Worm (Caenorhabditis elegans) whole organism, young adult: ENCODE data around the gene ugt-12.

Experiments
- B0035.1 ChIP-seq: sonication (generic microtip); optimal IDR thresholded peaks from 2 replicates; lab custom pipeline; 2016; ENCODE audit warnings: missing genetic modification characterization, mild to moderate bottlenecking, missing compliant biosample characterization, missing genotype, missing genetic modification reagents
- B0261.1 ChIP-seq: sonication (generic microtip); optimal IDR thresholded peaks from 2 replicates; lab custom pipeline; 2016; ENCODE audit warnings: mild to moderate bottlenecking, missing genetic modification characterization, moderate library complexity, missing compliant biosample characterization
- C06A6.2 ChIP-seq: fragments of 200-800 bp; sonication (Bioruptor generic); conservative IDR thresholded peaks from 2 replicates; pipeline ENCODE4 v1.3.6; 2022; ENCODE audit warnings: missing genetic modification characterization, missing compliant biosample characterization
- F37B4.10 ChIP-seq: fragments of 200-800 bp; sonication (Bioruptor generic); IDR thresholded peaks from 2 replicates; pipeline ENCODE4 v1.3.6; 2022; ENCODE audit warnings: missing genetic modification characterization, missing compliant biosample characterization
- F52B5.7 ChIP-seq: sonication (generic microtip); optimal IDR thresholded peaks from 2 replicates; lab custom pipeline; 2016; ENCODE audit warnings: mild to moderate bottlenecking, missing genetic modification characterization, missing compliant biosample characterization
- F57C9.4 ChIP-seq: sonication (generic microtip); optimal IDR thresholded peaks from 2 replicates; lab custom pipeline; 2017; ENCODE audit warnings: mild to moderate bottlenecking, missing genetic modification characterization, missing compliant biosample characterization
- Y56A3A.18 ChIP-seq: fragments of 200-800 bp; sonication (Bioruptor generic); IDR thresholded peaks from 2 replicates; pipeline ENCODE4 v1.3.6; 2022; ENCODE audit warnings: missing genetic modification reagents, missing genetic modification characterization, missing compliant biosample characterization
- Y79H2A.3 ChIP-seq: fragments of 200-800 bp; sonication (Bioruptor generic); conservative IDR thresholded peaks from 2 replicates; pipeline ENCODE4 v1.3.6; 2022; ENCODE audit warnings: missing genetic modification reagents, missing genetic modification characterization, missing compliant biosample characterization
- aptf-2 ChIP-seq: fragments of 200-800 bp; sonication (Bioruptor generic); conservative IDR thresholded peaks from 2 replicates; pipeline ENCODE4 v1.3.6; 2022; ENCODE audit warnings: missing genetic modification reagents, missing genetic modification characterization, missing compliant biosample characterization
- attf-5 ChIP-seq: fragments of 200-800 bp; sonication (Bioruptor generic); optimal IDR thresholded peaks from 2 replicates; lab custom pipeline; 2018; ENCODE audit warnings: mild to moderate bottlenecking, missing genetic modification characterization, missing compliant biosample characterization
- ccch-3 ChIP-seq: fragments of 200-800 bp; sonication (Bioruptor generic); optimal IDR thresholded peaks from 2 replicates; lab custom pipeline; 2018; ENCODE audit warnings: mild to moderate bottlenecking, missing genetic modification characterization, missing compliant biosample characterization
- cebp-1 ChIP-seq, 2 experiments: fragments of 200-800 bp in 1 of 2; sonication (Bioruptor generic) in 1 of 2; sonication (generic microtip) in 1 of 2; IDR thresholded peaks in 1 of 2; optimal IDR thresholded peaks in 1 of 2; 2 replicates each; pipeline versions ENCODE4 v1.3.6 to Lab custom; 2017 to 2022; ENCODE audit warnings: missing compliant biosample characterization in 2 of 2, missing genetic modification characterization in 2 of 2, mild to moderate bottlenecking in 1 of 2, missing genetic modification reagents in 1 of 2, moderate library complexity in 1 of 2
- ceh-27 ChIP-seq: fragments of 200-800 bp; sonication (Bioruptor generic); optimal IDR thresholded peaks from 2 replicates; lab custom pipeline; 2018; ENCODE audit warnings: mild to moderate bottlenecking, missing genetic modification characterization, moderate library complexity, missing compliant biosample characterization
- efl-1 ChIP-seq: fragments of 150-350 bp; optimal IDR thresholded peaks from 2 replicates; lab custom pipeline; 2014; ENCODE audit warnings: missing biosample characterization, missing genetic modification reagents, missing genetic modification characterization
- egl-18 ChIP-seq: fragments of 200-800 bp; sonication (Bioruptor generic); IDR thresholded peaks from 2 replicates; pipeline ENCODE4 v1.3.6; 2022; ENCODE audit warnings: missing genetic modification reagents, missing genetic modification characterization, missing compliant biosample characterization
- egrh-3 ChIP-seq: fragments of 200-800 bp; sonication (Bioruptor generic); IDR thresholded peaks from 2 replicates; pipeline ENCODE4 v1.3.6; 2022; ENCODE audit warnings: missing genetic modification reagents, missing genetic modification characterization, missing compliant biosample characterization
- fkh-3 ChIP-seq: sonication (generic microtip); optimal IDR thresholded peaks from 2 replicates; lab custom pipeline; 2016; ENCODE audit warnings: mild to moderate bottlenecking, missing genetic modification characterization, missing compliant biosample characterization
- gei-17 ChIP-seq: fragments of 200-800 bp; sonication (Bioruptor generic); optimal IDR thresholded peaks from 2 replicates; lab custom pipeline; 2018; ENCODE audit warnings: mild to moderate bottlenecking, missing genetic modification characterization, missing compliant biosample characterization
- him-1 ChIP-seq: sonication (generic microtip); optimal IDR thresholded peaks from 2 replicates; lab custom pipeline; 2016; ENCODE audit warnings: missing genotype, missing genetic modification reagents, missing genetic modification characterization, missing compliant biosample characterization
- hlh-12 ChIP-seq: sonication (generic microtip); optimal IDR thresholded peaks from 2 replicates; lab custom pipeline; 2016; ENCODE audit warnings: missing genetic modification characterization, missing compliant biosample characterization
- hlh-26 ChIP-seq: fragments of 200-800 bp; sonication (Bioruptor generic); conservative IDR thresholded peaks from 2 replicates; pipeline ENCODE4 v1.3.6; 2022; ENCODE audit warnings: missing genetic modification reagents, missing genetic modification characterization, missing compliant biosample characterization
- hmg-1.2 ChIP-seq: fragments of 200-800 bp; sonication (Bioruptor generic); IDR thresholded peaks from 2 replicates; pipeline ENCODE4 v1.3.6; 2022; ENCODE audit warnings: missing genetic modification reagents, missing genetic modification characterization, missing compliant biosample characterization
- hsf-1 ChIP-seq: fragments of 200-800 bp; sonication (Bioruptor generic); IDR thresholded peaks from 2 replicates; pipeline ENCODE4 v1.3.6; 2022; ENCODE audit warnings: missing genetic modification reagents, missing genetic modification characterization, missing compliant biosample characterization
- let-526 ChIP-seq: fragments of 200-800 bp; sonication (Bioruptor generic); IDR thresholded peaks from 2 replicates; pipeline ENCODE4 v1.3.6; 2022; ENCODE audit warnings: missing genetic modification reagents, missing genetic modification characterization, missing compliant biosample characterization
- let-607 ChIP-seq, 2 experiments: fragments of 200-800 bp in 1 of 2; sonication (Bioruptor generic) in 1 of 2; sonication (generic microtip) in 1 of 2; optimal IDR thresholded peaks; 2 replicates each; lab custom pipeline; 2016 to 2018; ENCODE audit warnings: mild to moderate bottlenecking in 2 of 2, missing compliant biosample characterization in 2 of 2, missing genetic modification characterization in 2 of 2, moderate library complexity in 2 of 2, missing genotype in 1 of 2
- lin-26 ChIP-seq: fragments of 200-800 bp; sonication (Bioruptor generic); IDR thresholded peaks from 2 replicates; pipeline ENCODE4 v1.3.6; 2022; ENCODE audit warnings: missing genetic modification reagents, missing genetic modification characterization, missing compliant biosample characterization
- lin-35 ChIP-seq, 3 experiments: fragments of 150-350 bp in 2 of 3; sonication (generic microtip) in 1 of 3; optimal IDR thresholded peaks; 2 replicates each; lab custom pipeline; 2014 to 2018; ENCODE audit warnings: missing biosample characterization in 3 of 3, missing genetic modification characterization in 3 of 3, missing genetic modification reagents in 3 of 3
- lin-54 ChIP-seq: fragments of 200-800 bp; sonication (Bioruptor generic); optimal IDR thresholded peaks from 2 replicates; lab custom pipeline; 2018; ENCODE audit warnings: mild to moderate bottlenecking, missing genetic modification characterization, missing compliant biosample characterization
- lir-1 ChIP-seq: fragments of 200-800 bp; sonication (Bioruptor generic); conservative IDR thresholded peaks from 2 replicates; pipeline ENCODE4 v1.3.6; 2022; ENCODE audit warnings: missing genetic modification reagents, missing genetic modification characterization, missing compliant biosample characterization
- lsy-27 ChIP-seq: sonication (generic microtip); optimal IDR thresholded peaks from 2 replicates; lab custom pipeline; 2017; ENCODE audit warnings: missing genetic modification characterization, mild to moderate bottlenecking, missing compliant biosample characterization, antibody characterized with exemption, missing genotype, borderline replicate concordance; ENCODE audit not compliant: insufficient read depth
- mcd-1 ChIP-seq: fragments of 200-800 bp; sonication (Bioruptor generic); IDR thresholded peaks from 2 replicates; pipeline ENCODE4 v1.3.6; 2022; ENCODE audit warnings: missing genetic modification reagents, missing genetic modification characterization, missing compliant biosample characterization
- mes-4 ChIP-seq: sonication (generic microtip); optimal IDR thresholded peaks from 2 replicates; lab custom pipeline; 2016; ENCODE audit warnings: missing genotype, missing genetic modification characterization, missing compliant biosample characterization
- mxl-1 ChIP-seq: sonication (generic microtip); optimal IDR thresholded peaks from 2 replicates; lab custom pipeline; 2016; ENCODE audit warnings: missing genetic modification characterization, missing compliant biosample characterization
- nfya-2 ChIP-seq: fragments of 200-800 bp; sonication (Bioruptor generic); IDR thresholded peaks from 2 replicates; pipeline ENCODE4 v1.3.6; 2022; ENCODE audit warnings: missing genetic modification reagents, missing genetic modification characterization, missing compliant biosample characterization
- nhr-179 ChIP-seq: sonication (generic microtip); optimal IDR thresholded peaks from 2 replicates; lab custom pipeline; 2016; ENCODE audit warnings: mild to moderate bottlenecking, missing genetic modification characterization, missing compliant biosample characterization
- nhr-80 ChIP-seq: sonication (generic microtip); optimal IDR thresholded peaks from 2 replicates; lab custom pipeline; 2016; ENCODE audit warnings: missing genetic modification characterization, missing compliant biosample characterization
- pbrm-1 ChIP-seq: fragments of 200-800 bp; sonication (Bioruptor generic); IDR thresholded peaks from 2 replicates; pipeline ENCODE4 v1.3.6; 2022; ENCODE audit warnings: missing genetic modification reagents, missing genetic modification characterization, missing compliant biosample characterization
- rcor-1 ChIP-seq: fragments of 200-800 bp; sonication (Bioruptor generic); IDR thresholded peaks from 2 replicates; pipeline ENCODE4 v1.3.6; 2022; ENCODE audit warnings: missing genetic modification reagents, missing genetic modification characterization, missing compliant biosample characterization
- sdz-38 ChIP-seq: sonication (generic microtip); optimal IDR thresholded peaks from 2 replicates; lab custom pipeline; 2016; ENCODE audit warnings: missing genotype, missing genetic modification characterization, missing compliant biosample characterization
- snpc-1.1 ChIP-seq: sonication (generic microtip); optimal IDR thresholded peaks from 2 replicates; lab custom pipeline; 2017; ENCODE audit warnings: missing genetic modification characterization, mild to moderate bottlenecking, missing compliant biosample characterization, antibody characterized with exemption, moderate library complexity, missing genotype, missing genetic modification reagents; ENCODE audit not compliant: insufficient read depth
- snpc-3.4 ChIP-seq: sonication (generic microtip); optimal IDR thresholded peaks from 2 replicates; lab custom pipeline; 2017; ENCODE audit warnings: missing genetic modification characterization, mild to moderate bottlenecking, missing compliant biosample characterization, antibody characterized with exemption, moderate library complexity, missing genotype, missing genetic modification reagents
- snpc-4 ChIP-seq, 5 experiments: fragments of 150-350 bp in 1 of 5; sonication (generic microtip) in 4 of 5; optimal IDR thresholded peaks; 2 replicates each; lab custom pipeline; 2014 to 2018; ENCODE audit warnings: missing genetic modification characterization in 5 of 5, missing biosample characterization in 3 of 5, antibody characterized with exemption in 2 of 5, mild to moderate bottlenecking in 2 of 5, missing compliant biosample characterization in 2 of 5, missing genotype in 2 of 5, moderate library complexity in 2 of 5, missing genetic modification reagents in 1 of 5
- tbp1 ChIP-seq: fragments of 200-800 bp; sonication (Bioruptor generic); optimal IDR thresholded peaks from 2 replicates; lab custom pipeline; 2018; ENCODE audit warnings: mild to moderate bottlenecking, missing genetic modification characterization, missing compliant biosample characterization
- ztf-25 ChIP-seq: fragments of 200-800 bp; sonication (Bioruptor generic); IDR thresholded peaks from 2 replicates; pipeline ENCODE4 v1.3.6; 2022; ENCODE audit warnings: missing genetic modification reagents, missing genetic modification characterization, missing compliant biosample characterization
- ztf-28 ChIP-seq: fragments of 200-800 bp; sonication (Bioruptor generic); IDR thresholded peaks from 2 replicates; pipeline ENCODE4 v1.3.6; 2022; ENCODE audit warnings: missing genetic modification reagents, missing genetic modification characterization, missing compliant biosample characterization

The ugt-12 gene

DNA sequence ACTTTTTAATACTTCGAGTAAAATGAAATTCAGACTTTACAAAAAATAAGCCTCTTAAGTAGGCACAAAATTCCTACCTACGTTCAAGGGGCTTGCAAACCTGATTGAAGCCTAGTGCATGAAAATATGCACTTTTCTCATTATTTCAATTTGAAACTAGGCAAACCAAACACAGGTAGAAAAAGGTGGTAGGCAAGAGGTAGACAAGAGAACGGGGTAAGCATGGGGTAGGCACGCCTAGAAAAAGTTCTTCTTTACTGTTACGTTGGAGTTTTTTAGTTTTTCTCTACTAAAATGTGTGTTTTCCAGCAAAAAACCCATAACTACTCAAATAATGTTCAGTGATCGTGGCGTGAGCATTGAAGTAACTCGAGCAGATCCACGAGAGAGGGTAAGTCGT lies 38.3 kb downstream of the ugt-12 start, which contains the start of gene nex-4:
nex-4 (plus strand) TSS at position 301 of the 400 bp plus-strand sequence.
- no peak for TF ChIP-seq aptf-2
- no peak for TF ChIP-seq him-1 (tag; lab: Kevin White, UChicago)
- TF ChIP-seq gei-17 (GFP tag; lab: Kevin White, UChicago) = no peak
- TF ChIP-seq let-607 (tag; optimal IDR thresholded peaks at IDR 0.05; lab: Kevin White, UChicago) = no peak
- TF ChIP-seq nhr-179 (tag; lab: Kevin White, UChicago) = no peak
- no peak for TF ChIP-seq ccch-3 (GFP tag; lab: Kevin White, UChicago)
- no peak for TF ChIP-seq nfya-2 (GFP tag; lab: Robert Waterston, UW)
- TF ChIP-seq, all 124 proteins: peak for 0

DNA sequence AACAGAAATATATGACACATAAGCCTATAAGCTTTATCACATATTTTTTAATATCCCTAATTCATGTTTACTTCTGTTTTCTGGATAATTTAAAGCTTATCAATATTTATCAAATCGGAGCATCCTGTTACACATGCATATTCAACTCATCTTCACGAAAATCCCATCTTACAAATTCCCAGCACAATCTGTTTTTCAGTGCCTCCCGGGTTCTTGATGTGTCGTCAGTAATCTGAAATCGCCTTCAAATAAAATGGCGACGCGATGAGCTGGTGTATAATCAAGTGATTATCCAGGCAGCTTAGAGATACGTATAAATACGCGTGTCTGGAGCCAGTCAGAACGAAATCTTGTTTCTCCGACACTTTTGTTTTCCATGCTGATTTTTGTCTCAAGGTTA lies 39.0 kb downstream of the ugt-12 start:
- TF ChIP-seq hlh-12 (tag; lab: Kevin White, UChicago) = no peak
- TF ChIP-seq pbrm-1 (GFP tag; lab: Robert Waterston, UW) = no peak
- no peak for TF ChIP-seq mxl-1 (tag; lab: Kevin White, UChicago)
- TF ChIP-seq mcd-1 (GFP tag; lab: Robert Waterston, UW) = no peak
- TF ChIP-seq let-526 (GFP tag; lab: Robert Waterston, UW) = no peak
- no peak for TF ChIP-seq hsf-1 (GFP tag; lab: Robert Waterston, UW)
- no peak for TF ChIP-seq rcor-1 (GFP tag; lab: Robert Waterston, UW)
- TF ChIP-seq sdz-38 (tag; lab: Kevin White, UChicago) = no peak
- TF ChIP-seq efl-1 (GFP tag; lab: Kevin White, UChicago) = no peak
- TF ChIP-seq B0261.1 (tag; lab: Kevin White, UChicago) = no peak
- no peak for TF ChIP-seq snpc-1.1 (tag; lab: Kevin White, UChicago)
- TF ChIP-seq snpc-3.4 (tag; lab: Kevin White, UChicago) = no peak
- TF ChIP-seq tbp1 (GFP tag; lab: Kevin White, UChicago) = no peak
- TF ChIP-seq lsy-27 = no peak
- TF ChIP-seq F52B5.7 (tag; lab: Kevin White, UChicago) = no peak
- no peak for TF ChIP-seq ztf-25

DNA sequence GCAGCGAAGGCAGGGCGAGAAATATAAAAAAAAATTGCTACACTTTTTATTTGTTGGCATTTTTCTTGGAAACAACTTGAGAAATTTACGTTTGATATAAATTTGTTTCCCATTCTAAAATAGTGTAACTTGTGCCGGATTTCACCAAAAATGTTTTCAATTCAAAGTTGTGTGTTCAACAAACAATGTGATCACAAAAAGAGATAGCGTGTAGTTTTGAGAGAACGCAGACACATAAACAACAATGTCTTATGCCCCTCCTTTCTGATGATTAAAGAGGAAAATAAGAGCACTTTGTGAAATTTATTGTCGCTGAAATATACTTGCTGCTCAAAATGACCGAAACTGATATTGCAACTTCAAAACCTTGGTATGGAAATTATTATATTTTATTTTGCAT lies 42.0 kb downstream of the ugt-12 start, which contains the start of gene abhd-5.1:
abhd-5.1 (plus strand) TSS at position 230 of the 400 bp plus-strand sequence.
- TF ChIP-seq Y56A3A.18 (GFP tag; lab: Robert Waterston, UW) (no peak), egrh-3 (GFP tag; lab: Robert Waterston, UW) (no peak), F57C9.4 (tag; lab: Kevin White, UChicago) (no peak), C06A6.2 (GFP tag; lab: Robert Waterston, UW) (no peak), nhr-80 (tag; lab: Kevin White, UChicago) (peak; percentile 11), attf-5 (GFP tag; lab: Kevin White, UChicago) (peak; percentile 1), F37B4.10 (GFP tag; lab: Robert Waterston, UW) (no peak), lin-54 (GFP tag; lab: Kevin White, UChicago) (no peak), lin-26 (no peak), hmg-1.2 (GFP tag; lab: Robert Waterston, UW) (peak; percentile 84), B0035.1 (tag; lab: Kevin White, UChicago) (no peak), efl-1 (GFP tag; lab: Kevin White, UChicago) (no peak), pbrm-1 (GFP tag; lab: Robert Waterston, UW) (0 out of 2 replicates have a peak, but pooled peaks have one; percentile 37), snpc-4 (GFP tag; optimal IDR thresholded peaks at IDR 0.05; lab: Kevin White, UChicago) (no peak), snpc-4 (tag; optimal IDR thresholded peaks at IDR 0.05; lab: Kevin White, UChicago) (no peak), fkh-3 (tag; lab: Kevin White, UChicago) (no peak), lin-35 (GFP tag; optimal IDR thresholded peaks at IDR 0.05; lab: Kevin White, UChicago) (peak in 1 of 3 experiments; percentile 8), ztf-28 (GFP tag; lab: Robert Waterston, UW) (no peak), ceh-27 (GFP tag; lab: Kevin White, UChicago) (no peak), cebp-1 (GFP tag; IDR thresholded peaks at IDR 0.05; lab: Robert Waterston, UW) (no peak), cebp-1 (tag; optimal IDR thresholded peaks at IDR 0.05; lab: Kevin White, UChicago) (peak; percentile 41), Y79H2A.3 (no peak), egl-18 (no peak), lir-1 (GFP tag; lab: Robert Waterston, UW) (no peak), mes-4 (tag; lab: Kevin White, UChicago) (no peak), hlh-26 (GFP tag; lab: Robert Waterston, UW) (no peak)
